Fruit fly (Drosophila melanogaster) whole organism, adult: Measurements from ENCODE around the gene Msh6.

ENCODE experiments used
- CG11617 ChIP-seq: fragments of 200-800 bp; sonication (Bioruptor generic); optimal IDR thresholded peaks from 2 replicates; lab custom pipeline; 2017; ENCODE audit warnings: mild to moderate bottlenecking, missing biosample characterization, missing genetic modification reagents, missing genetic modification characterization
- CG12768 ChIP-seq: fragments of 200-800 bp; sonication (Bioruptor generic); optimal IDR thresholded peaks from 2 replicates; lab custom pipeline; 2017; ENCODE audit warnings: missing biosample characterization, missing genetic modification characterization, mild to moderate bottlenecking, moderate library complexity, missing genetic modification reagents
- CG14711 ChIP-seq: fragments of 200-800 bp; sonication (Bioruptor generic); optimal IDR thresholded peaks from 2 replicates; lab custom pipeline; 2018; ENCODE audit warnings: missing biosample characterization, mild to moderate bottlenecking, missing genetic modification characterization, moderate library complexity
- CG1620 ChIP-seq: fragments of 200-800 bp; sonication (Bioruptor generic); optimal IDR thresholded peaks from 2 replicates; lab custom pipeline; 2016; ENCODE audit warnings: missing biosample characterization, missing genetic modification characterization
- CG33017 ChIP-seq: fragments of 200-800 bp; sonication (Bioruptor generic); optimal IDR thresholded peaks from 2 replicates; lab custom pipeline; 2018; ENCODE audit warnings: missing biosample characterization, mild to moderate bottlenecking, missing genetic modification characterization, moderate library complexity
- CG5204 ChIP-seq: fragments of 200-800 bp; sonication (Bioruptor generic); optimal IDR thresholded peaks from 2 replicates; lab custom pipeline; 2016; ENCODE audit warnings: missing biosample characterization, missing genetic modification characterization
- CG7045 ChIP-seq: fragments of 200-800 bp; sonication (Bioruptor generic); optimal IDR thresholded peaks from 2 replicates; lab custom pipeline; 2017; ENCODE audit warnings: missing biosample characterization, mild to moderate bottlenecking, missing genetic modification characterization
- CG7101 ChIP-seq: fragments of 200-800 bp; sonication (Bioruptor generic); optimal IDR thresholded peaks from 2 replicates; lab custom pipeline; 2018; ENCODE audit warnings: missing biosample characterization, mild to moderate bottlenecking, missing genetic modification characterization, moderate library complexity
- Clk ChIP-seq: fragments of 200-800 bp; sonication (Bioruptor generic); optimal IDR thresholded peaks from 2 replicates; lab custom pipeline; 2017; ENCODE audit warnings: missing biosample characterization, missing genetic modification characterization
- Crg-1 ChIP-seq: fragments of 200-800 bp; sonication (Bioruptor generic); optimal IDR thresholded peaks from 2 replicates; lab custom pipeline; 2016; ENCODE audit warnings: missing biosample characterization, missing genetic modification characterization
- Hr96 ChIP-seq: fragments of 200-800 bp; sonication (Bioruptor generic); optimal IDR thresholded peaks from 2 replicates; lab custom pipeline; 2016; ENCODE audit warnings: missing biosample characterization, missing genetic modification characterization
- Mnt ChIP-seq: fragments of 200-800 bp; sonication (Bioruptor generic); optimal IDR thresholded peaks from 2 replicates; lab custom pipeline; 2016; ENCODE audit warnings: missing biosample characterization, mild to moderate bottlenecking, missing genetic modification characterization
- bab1 ChIP-seq: fragments of 200-800 bp; sonication (Bioruptor generic); optimal IDR thresholded peaks from 3 replicates; lab custom pipeline; 2019; ENCODE audit warnings: missing biosample characterization, mild to moderate bottlenecking, missing genetic modification characterization, moderate library complexity
- cic ChIP-seq: fragments of 200-800 bp; sonication (Bioruptor generic); optimal IDR thresholded peaks from 2 replicates; lab custom pipeline; 2017; ENCODE audit warnings: missing biosample characterization, mild to moderate bottlenecking, missing genetic modification characterization, moderate library complexity
- cnc ChIP-seq, 2 experiments: fragments of >200 bp; optimal IDR thresholded peaks; 2 replicates each; lab custom pipeline; 2017
- kay ChIP-seq: fragments of 200-800 bp; sonication (Bioruptor generic); peaks from one replicate; lab custom pipeline; 2016; ENCODE audit warnings: missing biosample characterization, missing genetic modification characterization, borderline replicate concordance
- ovo ChIP-seq: fragments of 200-800 bp; sonication (Bioruptor generic); optimal IDR thresholded peaks from 2 replicates; lab custom pipeline; 2016; ENCODE audit warnings: missing biosample characterization, missing genetic modification characterization
- pad ChIP-seq: fragments of 200-800 bp; sonication (Bioruptor generic); optimal IDR thresholded peaks from 3 replicates; lab custom pipeline; 2017; ENCODE audit warnings: missing biosample characterization, missing genetic modification characterization, mild to moderate bottlenecking, moderate library complexity, missing genetic modification reagents
- tj ChIP-seq: fragments of 200-800 bp; sonication (Bioruptor generic); optimal IDR thresholded peaks from 3 replicates; lab custom pipeline; 2017; ENCODE audit warnings: missing biosample characterization, mild to moderate bottlenecking, missing genetic modification characterization, moderate library complexity
- toe ChIP-seq: fragments of 200-800 bp; sonication (Bioruptor generic); optimal IDR thresholded peaks from 2 replicates; lab custom pipeline; 2016; ENCODE audit warnings: missing biosample characterization, missing genetic modification characterization

The Msh6 gene

dm6 chr3L:15141118-15142003, 17.0 kb downstream of the Msh6 start:
- peak; percentile 81 for TF ChIP-seq pad (GFP tag; lab: Kevin White, UChicago)
- peak; percentile 15 for TF ChIP-seq Crg-1 (GFP tag; lab: Kevin White, UChicago)
- TF ChIP-seq CG7045 (GFP tag; lab: Kevin White, UChicago), result peak; percentile 16
- TF ChIP-seq CG12768 (GFP tag; lab: Kevin White, UChicago), result no peak
- peak; percentile 42 for TF ChIP-seq ovo
- TF ChIP-seq CG33017, result peak; percentile 2
- peak; percentile 11 for TF ChIP-seq cic (GFP tag; lab: Kevin White, UChicago)
- no peak for TF ChIP-seq bab1 (GFP tag; lab: Kevin White, UChicago)

dm6 chr3L:15140268-15140957, 17.9 kb downstream of the Msh6 start:
- TF ChIP-seq tj (GFP tag; lab: Kevin White, UChicago) (peak; percentile 82), toe (GFP tag; lab: Kevin White, UChicago) (no peak)

- no peak for TF ChIP-seq CG33017
- peak; percentile 86 for TF ChIP-seq kay
These were observed 20.6 kb downstream of the Msh6 start for dm6 chr3L:15137790-15138189.

- TF ChIP-seq toe (GFP tag; lab: Kevin White, UChicago), result peak; percentile 88
- peak; percentile 83 for TF ChIP-seq bab1 (GFP tag; lab: Kevin White, UChicago)
- peak; percentile 92 for TF ChIP-seq CG5204 (GFP tag; lab: Kevin White, UChicago)
- TF ChIP-seq CG33017, result peak; percentile 90
- peak; percentile 62 for TF ChIP-seq pad (GFP tag; lab: Kevin White, UChicago)
- TF ChIP-seq CG11617 (GFP tag; lab: Kevin White, UChicago), result peak; percentile 95
- TF ChIP-seq CG1620 (GFP tag; lab: Kevin White, UChicago), result peak; percentile 64
- TF ChIP-seq Crg-1 (GFP tag; lab: Kevin White, UChicago), result peak; percentile 73
- TF ChIP-seq kay, result no peak
- TF ChIP-seq Mnt, result peak; percentile 86
- TF ChIP-seq CG7045 (GFP tag; lab: Kevin White, UChicago), result peak; percentile 88
- TF ChIP-seq ovo, result peak; percentile 66
- peak; percentile 95 for TF ChIP-seq Hr96
- TF ChIP-seq CG7101 (tag; lab: Kevin White, UChicago), result peak; percentile 89
- TF ChIP-seq cic (GFP tag; lab: Kevin White, UChicago), result peak; percentile 40
- peak; percentile 67 for TF ChIP-seq CG14711 (tag; lab: Kevin White, UChicago)
- peak; percentile 90 for TF ChIP-seq CG12768 (GFP tag; lab: Kevin White, UChicago)
- TF ChIP-seq Clk (GFP tag; lab: Kevin White, UChicago), result peak; percentile 80
- TF ChIP-seq cnc (optimal IDR thresholded peaks at IDR 0.05; lab: Kevin White, UChicago), result no peak
- TF ChIP-seq tj (GFP tag; lab: Kevin White, UChicago), result peak; percentile 60
These were observed 21.4 kb downstream of the Msh6 start, which contains the start of gene CG12316 for dm6 chr3L:15136659-15137572. Gene CG12316, minus strand, starts transcription at chr3L:15136934.

- TF ChIP-seq kay (no peak), cnc (optimal IDR thresholded peaks at IDR 0.05; lab: Kevin White, UChicago) (no peak), tj (GFP tag; lab: Kevin White, UChicago) (no peak), toe (GFP tag; lab: Kevin White, UChicago) (no peak), Clk (GFP tag; lab: Kevin White, UChicago) (no peak)
These were observed 27.1 kb downstream of the Msh6 start, which contains the start of gene CG13457 for dm6 chr3L:15131278-15131677. Gene CG13457, minus strand, starts transcription at chr3L:15131378.

- TF ChIP-seq CG5204 (GFP tag; lab: Kevin White, UChicago) (no peak), cnc (optimal IDR thresholded peaks at IDR 0.05; lab: Kevin White, UChicago) (no peak), Clk (GFP tag; lab: Kevin White, UChicago) (no peak), bab1 (GFP tag; lab: Kevin White, UChicago) (no peak), pad (GFP tag; lab: Kevin White, UChicago) (no peak), tj (GFP tag; lab: Kevin White, UChicago) (no peak), CG12768 (GFP tag; lab: Kevin White, UChicago) (no peak), ovo (no peak), CG33017 (no peak), cic (GFP tag; lab: Kevin White, UChicago) (no peak), CG7045 (GFP tag; lab: Kevin White, UChicago) (no peak)
These were observed 32.6 kb downstream of the Msh6 start for dm6 chr3L:15125717-15126116.
